Worm (Caenorhabditis elegans) whole organism, L3 larva: ENCODE results near the gene W09G12.8.

ENCODE experiments used
- mdl-1 ChIP-seq: fragments of 150-350 bp; optimal IDR thresholded peaks from 2 replicates; lab custom pipeline; 2014; ENCODE audit warnings: missing biosample characterization, missing genetic modification characterization
- nhr-237 ChIP-seq: fragments of 150-350 bp; optimal IDR thresholded peaks from 2 replicates; lab custom pipeline; 2014; ENCODE audit warnings: missing biosample characterization, missing genetic modification characterization
- nhr-76 ChIP-seq: fragments of 150-350 bp; sonication (generic microtip); optimal IDR thresholded peaks from 5 replicates; lab custom pipeline; 2014; ENCODE audit warnings: missing biosample characterization, missing genetic modification characterization
- snpc-4 ChIP-seq: fragments of 150-350 bp; optimal IDR thresholded peaks from 2 replicates; lab custom pipeline; 2014; ENCODE audit warnings: missing biosample characterization, missing genetic modification characterization

ce11 chrIV:1213192-1213591, 12.8 kb upstream of the W09G12.8 start:
- TF ChIP-seq nhr-237 (tag; lab: Kevin White, UChicago): no peak
- TF ChIP-seq snpc-4 (tag; lab: Kevin White, UChicago): peak; percentile 43
- no peak for TF ChIP-seq nhr-76 (tag; lab: Kevin White, UChicago)
- TF ChIP-seq mdl-1: no peak
